Fruit fly (Drosophila melanogaster) whole organism, wandering third instar larva: ENCODE data around the gene Ca-alpha1T.
A peak's percentile ranks its signal among the peaks of the same experiment; 100 is the strongest.

Experiments
- Abd-B ChIP-seq: fragments of >200 bp; optimal IDR thresholded peaks from 2 replicates; lab custom pipeline; 2017; ENCODE audit warnings: missing biosample characterization, missing genetic modification characterization
- CG32264 ChIP-seq: fragments of 200-800 bp; sonication (Bioruptor generic); optimal IDR thresholded peaks from 2 replicates; lab custom pipeline; 2016; ENCODE audit warnings: missing biosample characterization, missing genetic modification characterization
- CG9705 ChIP-seq: fragments of 200-800 bp; sonication (Bioruptor generic); optimal IDR thresholded peaks from 2 replicates; lab custom pipeline; 2018; ENCODE audit warnings: missing biosample characterization, mild to moderate bottlenecking, missing genetic modification characterization
- CrebA ChIP-seq: fragments of 200-800 bp; sonication (Bioruptor generic); optimal IDR thresholded peaks from 2 replicates; lab custom pipeline; 2016; ENCODE audit warnings: missing biosample characterization, mild to moderate bottlenecking, missing genetic modification characterization, borderline replicate concordance
- Dfd ChIP-seq: fragments of >200 bp; optimal IDR thresholded peaks from 2 replicates; lab custom pipeline; 2017; ENCODE audit warnings: missing biosample characterization, missing genetic modification characterization
- Dif ChIP-seq: fragments of 200-275, 200-300 bp; sonication (Bioruptor generic); optimal IDR thresholded peaks from 2 replicates; lab custom pipeline; 2018; ENCODE audit warnings: missing biosample characterization, missing genetic modification characterization; ENCODE audit not compliant: partially characterized antibody
- GATAd ChIP-seq: sonication (Bioruptor generic); optimal IDR thresholded peaks from 2 replicates; lab custom pipeline; 2016; ENCODE audit warnings: missing biosample characterization, missing genetic modification characterization
- HLH106 ChIP-seq: fragments of 200-800 bp; optimal IDR thresholded peaks from 3 replicates; lab custom pipeline; 2019; ENCODE audit warnings: missing biosample characterization, mild to moderate bottlenecking, missing genetic modification characterization, moderate library complexity
- Hnf4 ChIP-seq: fragments of 200-800 bp; sonication (Bioruptor generic); optimal IDR thresholded peaks from 2 replicates; lab custom pipeline; 2016; ENCODE audit warnings: missing biosample characterization, mild to moderate bottlenecking, missing genetic modification characterization
- Hr78 ChIP-seq: fragments of >200 bp; optimal IDR thresholded peaks from 2 replicates; lab custom pipeline; 2017; ENCODE audit warnings: missing biosample characterization, missing genetic modification characterization
- Hr83 ChIP-seq: fragments of 200-300 bp; sonication (Bioruptor generic); optimal IDR thresholded peaks from 2 replicates; lab custom pipeline; 2016; ENCODE audit warnings: missing biosample characterization, mild to moderate bottlenecking, missing genetic modification characterization, moderate library complexity; ENCODE audit not compliant: poor library complexity, severe bottlenecking
- Jra ChIP-seq: sonication (Bioruptor generic); optimal IDR thresholded peaks from 2 replicates; lab custom pipeline; 2016; ENCODE audit warnings: missing biosample characterization, missing genetic modification characterization
- Mio ChIP-seq: sonication (Bioruptor generic); optimal IDR thresholded peaks from 2 replicates; lab custom pipeline; 2016; ENCODE audit warnings: missing biosample characterization, missing genetic modification characterization
- Myc ChIP-seq: fragments of >200 bp; optimal IDR thresholded peaks from 2 replicates; lab custom pipeline; 2017
- N ChIP-seq: fragments of >200 bp; optimal IDR thresholded peaks from 2 replicates; lab custom pipeline; 2018; ENCODE audit warnings: missing biosample characterization, missing external identifiers, missing genetic modification characterization
- OdsH ChIP-seq: fragments of 200-800 bp; sonication (Bioruptor generic); optimal IDR thresholded peaks from 2 replicates; lab custom pipeline; 2016; ENCODE audit warnings: missing biosample characterization, mild to moderate bottlenecking, missing genetic modification characterization
- Rel ChIP-seq, 2 experiments: fragments of 200-800 bp; sonication (Bioruptor generic) in 1 of 2; optimal IDR thresholded peaks; 2 replicates in 1 of 2; 3 replicates in 1 of 2; lab custom pipeline; 2016 to 2019; ENCODE audit warnings: mild to moderate bottlenecking in 2 of 2, missing biosample characterization in 2 of 2, missing genetic modification characterization in 2 of 2, moderate library complexity in 1 of 2
- Sp1 ChIP-seq: fragments of 200-800 bp; sonication (Bioruptor generic); optimal IDR thresholded peaks from 3 replicates; lab custom pipeline; 2019; ENCODE audit warnings: missing biosample characterization, mild to moderate bottlenecking, missing genetic modification characterization, moderate library complexity
- Vsx2 ChIP-seq: fragments of 200-300, 225-300 bp; sonication (Bioruptor generic); optimal IDR thresholded peaks from 2 replicates; lab custom pipeline; 2018; ENCODE audit warnings: missing biosample characterization, missing genetic modification characterization; ENCODE audit not compliant: partially characterized antibody
- br ChIP-seq: fragments of 200-800 bp; sonication (Bioruptor generic); optimal IDR thresholded peaks from 2 replicates; lab custom pipeline; 2016; ENCODE audit warnings: missing biosample characterization, missing genetic modification characterization
- brk ChIP-seq: fragments of 200-800 bp; sonication (Bioruptor generic); optimal IDR thresholded peaks from 2 replicates; lab custom pipeline; 2016; ENCODE audit warnings: missing biosample characterization, mild to moderate bottlenecking, missing genetic modification characterization
- dl ChIP-seq, 2 experiments: fragments of 175-275, 200-275 bp in 1 of 2; fragments of 200-275 bp in 1 of 2; sonication (Bioruptor generic); optimal IDR thresholded peaks; lab custom pipeline; 2018; ENCODE audit warnings: mild to moderate bottlenecking in 2 of 2, missing biosample characterization in 2 of 2, missing genetic modification characterization in 2 of 2, moderate library complexity in 2 of 2; ENCODE audit not compliant: partially characterized antibody in 2 of 2, insufficient read depth in 1 of 2
- dmrt93B ChIP-seq: fragments of 200-800 bp; sonication (Bioruptor generic); optimal IDR thresholded peaks from 2 replicates; lab custom pipeline; 2018; ENCODE audit warnings: missing biosample characterization, mild to moderate bottlenecking, missing genetic modification characterization
- dsf ChIP-seq: sonication (Bioruptor generic); optimal IDR thresholded peaks from 2 replicates; lab custom pipeline; 2016; ENCODE audit warnings: missing biosample characterization, missing genetic modification characterization, borderline replicate concordance
- foxo ChIP-seq, 2 experiments: fragments of 200-800 bp; sonication (Bioruptor generic); optimal IDR thresholded peaks; 2 replicates in 1 of 2; 3 replicates in 1 of 2; lab custom pipeline; 2016 to 2017; ENCODE audit warnings: missing biosample characterization in 2 of 2, missing genetic modification characterization in 2 of 2
- fru ChIP-seq: fragments of 200-800 bp; sonication (Bioruptor generic); optimal IDR thresholded peaks from 3 replicates; lab custom pipeline; 2016; ENCODE audit warnings: missing biosample characterization, mild to moderate bottlenecking, missing genetic modification characterization
- h ChIP-seq: fragments of 200-800 bp; sonication (Bioruptor generic); optimal IDR thresholded peaks from 3 replicates; lab custom pipeline; 2016; ENCODE audit warnings: missing biosample characterization, mild to moderate bottlenecking, missing genetic modification characterization
- jim ChIP-seq: fragments of 175-275, 200-325 bp; sonication (Bioruptor generic); optimal IDR thresholded peaks from 2 replicates; lab custom pipeline; 2016; ENCODE audit warnings: missing biosample characterization, mild to moderate bottlenecking, missing genetic modification characterization
- lola ChIP-seq: fragments of >200 bp; optimal IDR thresholded peaks from 2 replicates; lab custom pipeline; 2017; ENCODE audit warnings: missing biosample characterization, missing genetic modification characterization
- pan ChIP-seq: fragments of >200 bp; optimal IDR thresholded peaks from 2 replicates; lab custom pipeline; 2017
- psq ChIP-seq: fragments of 200-800 bp; sonication (Bioruptor generic); optimal IDR thresholded peaks from 3 replicates; lab custom pipeline; 2017; ENCODE audit warnings: missing biosample characterization, mild to moderate bottlenecking, missing genetic modification characterization, moderate library complexity
- sage ChIP-seq: fragments of 200-800 bp; sonication (Bioruptor generic); optimal IDR thresholded peaks from 2 replicates; lab custom pipeline; 2016; ENCODE audit warnings: missing biosample characterization, mild to moderate bottlenecking, missing genetic modification characterization
- sv ChIP-seq: fragments of 200-800 bp; sonication (Bioruptor generic); optimal IDR thresholded peaks from 3 replicates; lab custom pipeline; 2016; ENCODE audit warnings: missing biosample characterization, missing genetic modification characterization
- tai ChIP-seq: sonication (Bioruptor generic); optimal IDR thresholded peaks from 2 replicates; lab custom pipeline; 2016; ENCODE audit warnings: missing biosample characterization, missing genetic modification characterization
- usp ChIP-seq: fragments of >200 bp; optimal IDR thresholded peaks from 2 replicates; lab custom pipeline; 2017; ENCODE audit warnings: missing biosample characterization, missing genetic modification characterization
- woc ChIP-seq: sonication (Bioruptor generic); optimal IDR thresholded peaks from 2 replicates; lab custom pipeline; 2016; ENCODE audit warnings: missing biosample characterization, mild to moderate bottlenecking, missing genetic modification characterization

Gene Ca-alpha1T

dm6 chrX:6097578-6097977 lies 94.7 kb downstream of the Ca-alpha1T start (continued):
- TF ChIP-seq Myc (lab: Kevin White, UChicago) (no peak), dl (GFP tag; optimal IDR thresholded peaks at IDR 0.05; lab: Kevin White, UChicago; ENCODE audit: insufficient read depth in 1 of 2, partially characterized antibody in 2 of 2) (no peak), Mio (GFP tag; lab: Kevin White, UChicago) (no peak), Vsx2 (no peak), pan (lab: Kevin White, UChicago) (no peak)

dm6 chrX:6094599-6094998 lies 97.7 kb downstream of the Ca-alpha1T start:
- TF ChIP-seq OdsH = no peak
- TF ChIP-seq CG9705 = no peak
- TF ChIP-seq h (GFP tag; lab: Kevin White, UChicago) = no peak
- TF ChIP-seq dl (GFP tag; optimal IDR thresholded peaks at IDR 0.05; lab: Kevin White, UChicago; ENCODE audit: insufficient read depth in 1 of 2, partially characterized antibody in 2 of 2) = no peak

- TF ChIP-seq foxo (GFP tag; optimal IDR thresholded peaks at IDR 0.05; lab: Kevin White, UChicago) (no peak), Hr78 (GFP tag; lab: Kevin White, UChicago) (no peak), Abd-B (no peak), pan (lab: Kevin White, UChicago) (no peak), brk (no peak), CrebA (GFP tag; lab: Kevin White, UChicago) (no peak), Hr83 (GFP tag; lab: Kevin White, UChicago) (no peak), CG32264 (GFP tag; lab: Kevin White, UChicago) (no peak), Rel (GFP tag; optimal IDR thresholded peaks at IDR 0.05; lab: Kevin White, UChicago) (no peak), Rel (tag; optimal IDR thresholded peaks at IDR 0.05; lab: Kevin White, UChicago) (no peak), Mio (GFP tag; lab: Kevin White, UChicago) (no peak)
These were observed 98.2 kb downstream of the Ca-alpha1T start for dm6 chrX:6094078-6094477.

dm6 chrX:6092235-6092634 lies 100.0 kb downstream of the Ca-alpha1T start:
- TF ChIP-seq h (GFP tag; lab: Kevin White, UChicago) = no peak
- TF ChIP-seq Hnf4 (GFP tag; lab: Kevin White, UChicago) = no peak
- no peak for TF ChIP-seq CG32264 (GFP tag; lab: Kevin White, UChicago)
- no peak for TF ChIP-seq foxo (GFP tag; optimal IDR thresholded peaks at IDR 0.05; lab: Kevin White, UChicago)
- TF ChIP-seq Vsx2 = no peak
- no peak for TF ChIP-seq dsf (GFP tag; lab: Kevin White, UChicago)

- TF ChIP-seq h (GFP tag; lab: Kevin White, UChicago) (peak; percentile 31), Vsx2 (no peak), HLH106 (peak; percentile 48), br (GFP tag; lab: Kevin White, UChicago) (peak; percentile 19), Sp1 (no peak), GATAd (GFP tag; lab: Kevin White, UChicago) (no peak), dl (GFP tag; optimal IDR thresholded peaks at IDR 0.05; lab: Kevin White, UChicago; ENCODE audit: insufficient read depth in 1 of 2, partially characterized antibody in 2 of 2) (no peak), lola (GFP tag; lab: Kevin White, UChicago) (no peak), psq (GFP tag; lab: Kevin White, UChicago) (peak; percentile 32), CrebA (GFP tag; lab: Kevin White, UChicago) (no peak), Hr78 (GFP tag; lab: Kevin White, UChicago) (no peak), Jra (GFP tag; lab: Kevin White, UChicago) (no peak), Mio (GFP tag; lab: Kevin White, UChicago) (no peak), OdsH (peak; percentile 1), Hr83 (GFP tag; lab: Kevin White, UChicago) (no peak), Dif (GFP tag; lab: Kevin White, UChicago) (no peak), jim (no peak), Abd-B (no peak), brk (no peak), dsf (GFP tag; lab: Kevin White, UChicago) (no peak), dmrt93B (GFP tag; lab: Kevin White, UChicago) (peak; percentile 6), usp (no peak), fru (GFP tag; lab: Kevin White, UChicago) (peak; percentile 44), pan (lab: Kevin White, UChicago) (no peak), tai (no peak), Dfd (GFP tag; lab: Kevin White, UChicago) (no peak), Hnf4 (GFP tag; lab: Kevin White, UChicago) (no peak), woc (GFP tag; lab: Kevin White, UChicago) (peak; percentile 49), CG9705 (no peak), N (GFP tag; lab: Kevin White, UChicago) (no peak), sage (GFP tag; lab: Kevin White, UChicago) (no peak), Rel (GFP tag; optimal IDR thresholded peaks at IDR 0.05; lab: Kevin White, UChicago) (no peak), Rel (tag; optimal IDR thresholded peaks at IDR 0.05; lab: Kevin White, UChicago) (peak; percentile 49), Myc (lab: Kevin White, UChicago) (no peak), sv (no peak)
These were observed 101.2 kb downstream of the Ca-alpha1T start, which contains the start of the genes Nep1 and Mipp2 for dm6 chrX:6090809-6091667. TSS of gene Nep1 (plus strand) at chrX:6091205. TSS of gene Mipp2 (minus strand) at chrX:6091471.
